Fruit fly (Drosophila melanogaster): ENCODE results near the gene Cpr65Eb.

Cpr65Eb gene

dm6 chr3L:7088687-7089086, at the start of gene Cpr65Eb:
TSS of gene Cpr65Eb (minus strand) at chr3L:7088787.
- peak; percentile 30 for TF ChIP-seq Blimp-1 (GFP tag; optimal IDR thresholded peaks at IDR 0.05)
- 0 out of 2 replicates have a peak, but pooled peaks have one; percentile 11 for TF ChIP-seq Oaz (GFP tag; IDR thresholded peaks at IDR 0.05)
- TF ChIP-seq tgo (GFP tag; IDR thresholded peaks at IDR 0.05): no peak
- peak; percentile 5 for TF ChIP-seq Ets65A (GFP tag)
- no peak for TF ChIP-seq Bteb2 (GFP tag; optimal IDR thresholded peaks at IDR 0.05)

- TF ChIP-seq CG6175 (GFP tag; IDR thresholded peaks at IDR 0.05): peak; percentile 73; the same call in 2 of the 3 replicates
- no peak for TF ChIP-seq slbo (GFP tag; IDR thresholded peaks at IDR 0.05)
- TF ChIP-seq Adf1 (GFP tag; IDR thresholded peaks at IDR 0.05): peak; percentile 24; the same call in 1 of the 2 replicates
- peak; percentile 66 for TF ChIP-seq Med (GFP tag)
- TF ChIP-seq cg (GFP tag; optimal IDR thresholded peaks at IDR 0.05): peak; percentile 9
- TF ChIP-seq Eip74EF (GFP tag; optimal IDR thresholded peaks at IDR 0.05): peak in 1 of 2 experiments; percentile 43
- peak; percentile 48 for TF ChIP-seq CG11504 (tag; optimal IDR thresholded peaks at IDR 0.05)
- peak; percentile 82 for TF ChIP-seq cad (GFP tag; optimal IDR thresholded peaks at IDR 0.05)
- TF ChIP-seq chinmo (GFP tag; IDR thresholded peaks at IDR 0.05; ENCODE audit: partially characterized antibody): 0 out of 4 replicates have a peak, but pooled peaks have one; percentile 64
- TF ChIP-seq CG4360 (GFP tag; IDR thresholded peaks at IDR 0.05): peak; percentile 96
- no peak for TF ChIP-seq CG10959 (GFP tag; IDR thresholded peaks at IDR 0.05)
- TF ChIP-seq zfh2 (GFP tag; optimal IDR thresholded peaks at IDR 0.05): no peak
- TF ChIP-seq tll (GFP tag; optimal IDR thresholded peaks at IDR 0.05): peak in 1 of 2 experiments; percentile 74
- no peak for TF ChIP-seq z (GFP tag; IDR thresholded peaks at IDR 0.05)
- TF ChIP-seq CG13624 (GFP tag; optimal IDR thresholded peaks at IDR 0.05): no peak
- TF ChIP-seq kni (GFP tag; optimal IDR thresholded peaks at IDR 0.05): peak; percentile 72
- TF ChIP-seq CG7372 (GFP tag; IDR thresholded peaks at IDR 0.05): no peak
- TF ChIP-seq CG15011 (GFP tag; optimal IDR thresholded peaks at IDR 0.05): no peak
- no peak for TF ChIP-seq bab2 (GFP tag; optimal IDR thresholded peaks at IDR 0.05)
- TF ChIP-seq Stat92E (GFP tag; optimal IDR thresholded peaks at IDR 0.05): peak in 1 of 3 experiments; percentile 97
- peak; percentile 52 for TF ChIP-seq sens (GFP tag)
- peak; percentile 14 for TF ChIP-seq CG5180 (GFP tag; optimal IDR thresholded peaks at IDR 0.05)
These were observed 49.1 kb upstream of the Cpr65Eb start for dm6 chr3L:7137613-7138189.

dm6 chr3L:7136663-7137062, 48.1 kb upstream of the Cpr65Eb start:
- TF ChIP-seq CG11456 (GFP tag; IDR thresholded peaks at IDR 0.05) (no peak), CG2199 (GFP tag; IDR thresholded peaks at IDR 0.05) (0 out of 3 replicates have a peak, but pooled peaks have one; percentile 0), CG1233 (GFP tag; optimal IDR thresholded peaks at IDR 0.05) (no peak), CG11085 (GFP tag; IDR thresholded peaks at IDR 0.05) (no peak), Hmr (GFP tag; optimal IDR thresholded peaks at IDR 0.05) (no peak), CG33213 (GFP tag; optimal IDR thresholded peaks at IDR 0.05) (no peak)

- TF ChIP-seq chm (GFP tag; IDR thresholded peaks at IDR 0.05): no peak
- peak; percentile 13; the same call in 1 of the 2 replicates for TF ChIP-seq Bgb (GFP tag; IDR thresholded peaks at IDR 0.05; ENCODE audit: partially characterized antibody)
- TF ChIP-seq CG31365 (tag; optimal IDR thresholded peaks at IDR 0.05): no peak
- no peak for TF ChIP-seq CG12769 (tag; optimal IDR thresholded peaks at IDR 0.05)
- TF ChIP-seq sqz (GFP tag; optimal IDR thresholded peaks at IDR 0.05): peak; percentile 80
- no peak for TF ChIP-seq CG17912 (GFP tag; optimal IDR thresholded peaks at IDR 0.05)
- TF ChIP-seq Doc3 (GFP tag; IDR thresholded peaks at IDR 0.05; ENCODE audit: partially characterized antibody): 0 out of 3 replicates have a peak, but pooled peaks have one; percentile 12
- no peak for TF ChIP-seq pum (GFP tag; optimal IDR thresholded peaks at IDR 0.05)
- peak in 1 of 2 experiments; percentile 12 for TF ChIP-seq Trl (optimal IDR thresholded peaks at IDR 0.05)
- no peak for TF ChIP-seq Trl (GFP tag; optimal IDR thresholded peaks at IDR 0.05)
- no peak for TF ChIP-seq twi (tag; optimal IDR thresholded peaks at IDR 0.05)
- TF ChIP-seq bsh (GFP tag; optimal IDR thresholded peaks at IDR 0.05): peak in 1 of 2 experiments; percentile 51
- TF ChIP-seq CG2120 (GFP tag; optimal IDR thresholded peaks at IDR 0.05): no peak
- no peak for TF ChIP-seq pan (optimal IDR thresholded peaks at IDR 0.05)
- peak in 1 of 2 experiments; percentile 21 for TF ChIP-seq pan (GFP tag; optimal IDR thresholded peaks at IDR 0.05 in 1 of 2, IDR thresholded peaks at IDR 0.05 in 1 of 2)
These were observed 46.2 kb upstream of the Cpr65Eb start for dm6 chr3L:7134818-7135217.

Measured in whole organism, embryonic.